Worm (Caenorhabditis elegans) whole organism, L1 larva: ENCODE results near the gene fbxa-55.

Source experiments
- blmp-1 ChIP-seq: fragments of 150-350 bp; optimal IDR thresholded peaks from 2 replicates; lab custom pipeline; 2014; ENCODE audit warnings: missing biosample characterization, missing genetic modification characterization
- ces-1 ChIP-seq: fragments of 150-350 bp; optimal IDR thresholded peaks from 2 replicates; lab custom pipeline; 2014; ENCODE audit warnings: missing biosample characterization, missing genetic modification reagents, missing genetic modification characterization
- efl-1 ChIP-seq, 4 experiments: fragments of 150-350 bp; optimal IDR thresholded peaks in 3 of 4; peaks in 1 of 4; 1 replicate in 1 of 4; 2 replicates in 3 of 4; lab custom pipeline; 2014; ENCODE audit warnings: missing biosample characterization in 2 of 4, missing genetic modification characterization in 2 of 4, missing genetic modification reagents in 2 of 4
- efl-3 ChIP-seq: fragments of 200-800 bp; sonication (Bioruptor generic); optimal IDR thresholded peaks from 2 replicates; lab custom pipeline; 2018; ENCODE audit warnings: mild to moderate bottlenecking, missing genetic modification characterization, missing compliant biosample characterization
- fkh-10 ChIP-seq: sonication (generic microtip); optimal IDR thresholded peaks from 2 replicates; lab custom pipeline; 2017; ENCODE audit warnings: missing biosample characterization, missing genetic modification reagents, missing genetic modification characterization
- nhr-28 ChIP-seq: fragments of 150-350 bp; optimal IDR thresholded peaks from 2 replicates; lab custom pipeline; 2014; ENCODE audit warnings: missing biosample characterization, missing genetic modification characterization
- nhr-77 ChIP-seq: fragments of 150-350 bp; optimal IDR thresholded peaks from 2 replicates; lab custom pipeline; 2014; ENCODE audit warnings: missing biosample characterization, missing genetic modification characterization
- unc-86 ChIP-seq: sonication (generic microtip); optimal IDR thresholded peaks from 2 replicates; lab custom pipeline; 2016; ENCODE audit warnings: missing genetic modification characterization, missing compliant biosample characterization
- zip-4 ChIP-seq: fragments of 200-800 bp; sonication (Bioruptor generic); optimal IDR thresholded peaks from 2 replicates; lab custom pipeline; 2018; ENCODE audit warnings: mild to moderate bottlenecking, missing genetic modification characterization, moderate library complexity, missing compliant biosample characterization

DNA sequence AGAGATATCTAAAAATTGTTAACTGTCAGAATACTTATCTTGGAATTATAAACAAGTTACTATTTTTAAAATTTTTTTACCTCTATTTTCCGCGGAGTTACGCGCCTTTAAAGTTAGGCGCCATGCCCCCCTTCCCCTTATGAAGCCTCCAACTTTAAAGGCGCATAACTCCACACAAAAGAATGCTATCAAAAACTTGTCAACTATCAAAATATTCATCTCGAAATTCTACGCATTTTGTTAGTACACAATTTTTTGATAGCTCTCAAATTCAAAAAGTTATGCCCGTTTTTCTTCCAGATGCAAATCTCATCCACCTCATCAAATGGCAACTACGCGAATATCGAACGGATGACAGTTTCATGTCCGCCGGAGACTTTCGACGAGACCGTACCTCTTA is 47.1 kb upstream of the fbxa-55 start, which contains the start of gene tbc-10:
- TF ChIP-seq nhr-77 (tag; lab: Kevin White, UChicago) (no peak), fkh-10 (GFP tag; lab: Kevin White, UChicago) (no peak), nhr-28 (tag; lab: Kevin White, UChicago) (no peak), unc-86 (tag; lab: Kevin White, UChicago) (no peak), zip-4 (GFP tag; lab: Kevin White, UChicago) (no peak), efl-3 (no peak), blmp-1 (tag; lab: Kevin White, UChicago) (no peak), efl-1 (optimal IDR thresholded peaks at IDR 0.05; lab: Kevin White, UChicago) (no peak), efl-1 (GFP tag; optimal IDR thresholded peaks at IDR 0.05 in 1 of 2; lab: Kevin White, UChicago) (no peak), ces-1 (GFP tag; lab: Kevin White, UChicago) (no peak)
